Worm (Caenorhabditis elegans) whole organism, young adult: ENCODE results near the gene nspb-6.

Source experiments
- F57A8.1 ChIP-seq: fragments of 200-800 bp; sonication (Bioruptor generic); optimal IDR thresholded peaks from 2 replicates; lab custom pipeline; 2018; ENCODE audit warnings: mild to moderate bottlenecking, missing genetic modification characterization, moderate library complexity, missing compliant biosample characterization
- F57C9.4 ChIP-seq: sonication (generic microtip); optimal IDR thresholded peaks from 2 replicates; lab custom pipeline; 2017; ENCODE audit warnings: mild to moderate bottlenecking, missing genetic modification characterization, missing compliant biosample characterization
- bed-2 ChIP-seq: fragments of 200-800 bp; sonication (Bioruptor generic); IDR thresholded peaks from 2 replicates; pipeline ENCODE4 v1.3.6; 2022; ENCODE audit warnings: missing genetic modification reagents, missing genetic modification characterization, missing compliant biosample characterization
- him-1 ChIP-seq: sonication (generic microtip); optimal IDR thresholded peaks from 2 replicates; lab custom pipeline; 2016; ENCODE audit warnings: missing genotype, missing genetic modification reagents, missing genetic modification characterization, missing compliant biosample characterization
- pha-4 ChIP-seq: fragments of 150-350 bp; sonication (generic microtip); optimal IDR thresholded peaks from 2 replicates; lab custom pipeline; 2014; ENCODE audit warnings: missing biosample characterization, missing genetic modification reagents, missing genetic modification characterization
- rec-8 ChIP-seq, 2 experiments: sonication (generic microtip); optimal IDR thresholded peaks; 2 replicates each; lab custom pipeline; 2016; ENCODE audit warnings: mild to moderate bottlenecking in 2 of 2, missing genetic modification characterization in 2 of 2, missing genetic modification reagents in 2 of 2, missing genotype in 2 of 2, missing biosample characterization in 1 of 2, missing compliant biosample characterization in 1 of 2, moderate library complexity in 1 of 2
- tbx-9 ChIP-seq: sonication (generic microtip); optimal IDR thresholded peaks from 2 replicates; lab custom pipeline; 2016; ENCODE audit warnings: borderline replicate concordance, missing genetic modification characterization, inconsistent platforms, missing compliant biosample characterization

DNA sequence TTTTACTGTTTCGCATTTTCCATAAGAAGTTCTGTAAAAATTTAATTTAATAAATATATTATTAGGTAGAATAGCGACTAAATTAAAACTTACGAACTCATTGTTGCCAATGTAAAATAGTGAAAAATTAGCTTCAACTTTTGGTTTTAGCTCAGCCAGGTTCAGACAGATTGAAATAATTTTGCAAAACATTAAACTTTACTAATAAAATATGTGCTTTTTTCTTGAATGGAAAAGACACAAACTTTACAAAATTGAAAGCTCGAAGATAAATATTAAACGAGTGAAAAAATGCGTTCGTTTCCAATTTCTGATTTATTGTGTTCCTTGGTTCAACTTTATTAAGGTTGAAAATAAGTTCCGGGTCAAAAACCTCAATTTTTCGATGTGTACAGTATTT, 15.4 kb upstream of the nspb-6 start, which contains the start of gene srv-22:
- TF ChIP-seq rec-8 (tag; optimal IDR thresholded peaks at IDR 0.05; lab: Kevin White, UChicago): no peak
- TF ChIP-seq pha-4 (tag; lab: Kevin White, UChicago): no peak
- TF ChIP-seq him-1 (tag; lab: Kevin White, UChicago): no peak
- TF ChIP-seq F57A8.1 (GFP tag; lab: Kevin White, UChicago): no peak
- no peak for TF ChIP-seq tbx-9 (tag; lab: Kevin White, UChicago)
- TF ChIP-seq F57C9.4 (tag; lab: Kevin White, UChicago): no peak
- TF ChIP-seq bed-2: no peak
